Worm (Caenorhabditis elegans): ENCODE results near the gene F42A10.5.

DNA sequence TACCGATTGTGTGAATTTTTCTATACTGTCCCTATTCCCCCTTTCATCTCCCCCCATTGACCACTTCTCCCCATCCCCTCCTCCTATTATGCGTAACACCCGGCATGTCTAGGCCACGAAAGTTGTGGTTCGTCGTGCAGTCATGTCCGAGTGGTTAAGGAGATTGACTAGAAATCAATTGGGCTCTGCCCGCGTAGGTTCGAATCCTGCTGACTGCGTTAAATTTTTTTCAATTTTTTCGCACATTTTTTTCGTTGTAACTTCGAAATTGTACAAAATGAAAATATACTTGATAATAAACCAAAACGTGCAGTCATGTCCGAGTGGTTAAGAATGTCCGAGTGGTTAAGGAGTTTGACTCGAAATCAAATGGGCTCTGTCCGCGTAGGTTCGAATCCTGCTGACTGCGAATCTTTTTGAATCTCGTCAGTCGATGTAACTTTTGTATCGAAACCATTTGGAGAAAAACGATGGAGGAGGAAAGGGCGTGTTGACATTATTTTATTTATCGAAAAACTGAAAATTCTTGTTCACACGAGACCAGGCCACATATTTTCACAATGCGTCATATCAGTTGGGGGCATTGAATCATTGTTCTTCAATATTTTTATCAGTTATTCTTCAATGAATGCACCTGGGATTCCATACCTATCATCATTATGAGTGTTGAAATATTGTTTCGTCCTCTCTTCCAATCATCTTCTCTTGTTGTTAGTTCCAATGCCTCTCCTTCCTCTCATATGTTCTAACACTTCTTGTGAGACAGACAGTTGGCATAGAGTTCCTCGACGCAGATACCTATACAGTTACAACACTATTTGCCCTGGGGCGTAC is 14.4 kb downstream of the F42A10.5 start, which contains the start of gene nfm-1:
- TF ChIP-seq ama-1 (optimal IDR thresholded peaks at IDR 0.05) (no peak), hnd-1 (tag; optimal IDR thresholded peaks at IDR 0.05) (peak; percentile 81), pes-1 (GFP tag; IDR thresholded peaks at IDR 0.05) (peak; percentile 94), tbx-11 (GFP tag; IDR thresholded peaks at IDR 0.05) (peak; percentile 87), B0310.2 (tag; optimal IDR thresholded peaks at IDR 0.05) (peak; percentile 88), flt-1 (GFP tag; IDR thresholded peaks at IDR 0.05) (peak; percentile 93), scrt-1 (GFP tag; IDR thresholded peaks at IDR 0.05) (peak; percentile 95), hmg-4 (GFP tag; optimal IDR thresholded peaks at IDR 0.05) (peak; percentile 88)

Measured in whole organism, early embryonic.